Fruit fly (Drosophila melanogaster) whole organism, adult: ENCODE measurements around the gene CG3679.

Experiments
- CG11617 ChIP-seq: fragments of 200-800 bp; sonication (Bioruptor generic); optimal IDR thresholded peaks from 2 replicates; lab custom pipeline; 2017; ENCODE audit warnings: mild to moderate bottlenecking, missing biosample characterization, missing genetic modification reagents, missing genetic modification characterization
- CG12768 ChIP-seq: fragments of 200-800 bp; sonication (Bioruptor generic); optimal IDR thresholded peaks from 2 replicates; lab custom pipeline; 2017; ENCODE audit warnings: missing biosample characterization, missing genetic modification characterization, mild to moderate bottlenecking, moderate library complexity, missing genetic modification reagents
- CG14711 ChIP-seq: fragments of 200-800 bp; sonication (Bioruptor generic); optimal IDR thresholded peaks from 2 replicates; lab custom pipeline; 2018; ENCODE audit warnings: missing biosample characterization, mild to moderate bottlenecking, missing genetic modification characterization, moderate library complexity
- CG1620 ChIP-seq: fragments of 200-800 bp; sonication (Bioruptor generic); optimal IDR thresholded peaks from 2 replicates; lab custom pipeline; 2016; ENCODE audit warnings: missing biosample characterization, missing genetic modification characterization
- CG33017 ChIP-seq: fragments of 200-800 bp; sonication (Bioruptor generic); optimal IDR thresholded peaks from 2 replicates; lab custom pipeline; 2018; ENCODE audit warnings: missing biosample characterization, mild to moderate bottlenecking, missing genetic modification characterization, moderate library complexity
- CG5204 ChIP-seq: fragments of 200-800 bp; sonication (Bioruptor generic); optimal IDR thresholded peaks from 2 replicates; lab custom pipeline; 2016; ENCODE audit warnings: missing biosample characterization, missing genetic modification characterization
- CG7045 ChIP-seq: fragments of 200-800 bp; sonication (Bioruptor generic); optimal IDR thresholded peaks from 2 replicates; lab custom pipeline; 2017; ENCODE audit warnings: missing biosample characterization, mild to moderate bottlenecking, missing genetic modification characterization
- CG7101 ChIP-seq: fragments of 200-800 bp; sonication (Bioruptor generic); optimal IDR thresholded peaks from 2 replicates; lab custom pipeline; 2018; ENCODE audit warnings: missing biosample characterization, mild to moderate bottlenecking, missing genetic modification characterization, moderate library complexity
- Clk ChIP-seq: fragments of 200-800 bp; sonication (Bioruptor generic); optimal IDR thresholded peaks from 2 replicates; lab custom pipeline; 2017; ENCODE audit warnings: missing biosample characterization, missing genetic modification characterization
- Crg-1 ChIP-seq: fragments of 200-800 bp; sonication (Bioruptor generic); optimal IDR thresholded peaks from 2 replicates; lab custom pipeline; 2016; ENCODE audit warnings: missing biosample characterization, missing genetic modification characterization
- Hr96 ChIP-seq: fragments of 200-800 bp; sonication (Bioruptor generic); optimal IDR thresholded peaks from 2 replicates; lab custom pipeline; 2016; ENCODE audit warnings: missing biosample characterization, missing genetic modification characterization
- Mnt ChIP-seq: fragments of 200-800 bp; sonication (Bioruptor generic); optimal IDR thresholded peaks from 2 replicates; lab custom pipeline; 2016; ENCODE audit warnings: missing biosample characterization, mild to moderate bottlenecking, missing genetic modification characterization
- bab1 ChIP-seq: fragments of 200-800 bp; sonication (Bioruptor generic); optimal IDR thresholded peaks from 3 replicates; lab custom pipeline; 2019; ENCODE audit warnings: missing biosample characterization, mild to moderate bottlenecking, missing genetic modification characterization, moderate library complexity
- cic ChIP-seq: fragments of 200-800 bp; sonication (Bioruptor generic); optimal IDR thresholded peaks from 2 replicates; lab custom pipeline; 2017; ENCODE audit warnings: missing biosample characterization, mild to moderate bottlenecking, missing genetic modification characterization, moderate library complexity
- cnc ChIP-seq, 2 experiments: fragments of >200 bp; optimal IDR thresholded peaks; 2 replicates each; lab custom pipeline; 2017
- kay ChIP-seq: fragments of 200-800 bp; sonication (Bioruptor generic); peaks from one replicate; lab custom pipeline; 2016; ENCODE audit warnings: missing biosample characterization, missing genetic modification characterization, borderline replicate concordance
- ovo ChIP-seq: fragments of 200-800 bp; sonication (Bioruptor generic); optimal IDR thresholded peaks from 2 replicates; lab custom pipeline; 2016; ENCODE audit warnings: missing biosample characterization, missing genetic modification characterization
- pad ChIP-seq: fragments of 200-800 bp; sonication (Bioruptor generic); optimal IDR thresholded peaks from 3 replicates; lab custom pipeline; 2017; ENCODE audit warnings: missing biosample characterization, missing genetic modification characterization, mild to moderate bottlenecking, moderate library complexity, missing genetic modification reagents
- tj ChIP-seq: fragments of 200-800 bp; sonication (Bioruptor generic); optimal IDR thresholded peaks from 3 replicates; lab custom pipeline; 2017; ENCODE audit warnings: missing biosample characterization, mild to moderate bottlenecking, missing genetic modification characterization, moderate library complexity
- toe ChIP-seq: fragments of 200-800 bp; sonication (Bioruptor generic); optimal IDR thresholded peaks from 2 replicates; lab custom pipeline; 2016; ENCODE audit warnings: missing biosample characterization, missing genetic modification characterization

CG3679 gene

DNA sequence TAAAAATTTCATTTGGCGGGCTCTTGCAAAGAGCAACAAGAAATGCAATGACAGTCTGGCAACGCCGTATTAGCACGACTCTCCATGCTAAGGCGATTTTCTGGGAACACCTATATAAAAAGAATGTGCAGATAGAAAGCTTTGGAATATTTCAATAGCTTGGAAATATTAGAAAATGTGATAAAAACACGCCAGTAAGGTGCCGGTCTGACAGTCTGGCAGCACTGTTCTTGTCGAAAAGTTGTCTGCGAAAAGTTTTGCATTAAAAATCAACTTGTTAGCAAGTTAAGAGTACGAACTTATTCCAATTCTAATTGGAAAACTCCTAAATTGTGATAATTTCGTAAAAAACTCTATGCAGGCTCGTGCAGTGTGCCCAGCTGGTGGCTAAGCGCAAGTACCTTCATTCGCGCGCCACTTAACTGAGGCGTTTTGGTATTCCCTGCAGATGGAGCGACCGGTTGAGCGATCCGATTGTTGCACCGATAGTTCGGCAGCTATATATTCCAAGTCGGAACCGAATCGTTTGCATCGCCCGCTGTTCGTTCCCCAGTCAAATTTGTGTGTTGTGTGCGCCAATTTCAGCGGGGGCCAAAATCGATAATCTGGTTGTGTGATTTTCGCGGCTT lies 25.7 kb upstream of the CG3679 start, which contains the start of gene eas:
TSS of gene eas (plus strand) at position 451 of the 629 bp plus-strand sequence.
- TF ChIP-seq Mnt (GFP tag; lab: Kevin White, UChicago) (peak; percentile 33), toe (GFP tag; lab: Kevin White, UChicago) (no peak), cnc (optimal IDR thresholded peaks at IDR 0.05; lab: Kevin White, UChicago) (peak in 1 of 2 experiments; percentile 59), Hr96 (GFP tag; lab: Kevin White, UChicago) (no peak), ovo (GFP tag; lab: Kevin White, UChicago) (peak; percentile 28), CG33017 (tag; lab: Kevin White, UChicago) (peak; percentile 6), CG1620 (GFP tag; lab: Kevin White, UChicago) (peak; percentile 30)

DNA sequence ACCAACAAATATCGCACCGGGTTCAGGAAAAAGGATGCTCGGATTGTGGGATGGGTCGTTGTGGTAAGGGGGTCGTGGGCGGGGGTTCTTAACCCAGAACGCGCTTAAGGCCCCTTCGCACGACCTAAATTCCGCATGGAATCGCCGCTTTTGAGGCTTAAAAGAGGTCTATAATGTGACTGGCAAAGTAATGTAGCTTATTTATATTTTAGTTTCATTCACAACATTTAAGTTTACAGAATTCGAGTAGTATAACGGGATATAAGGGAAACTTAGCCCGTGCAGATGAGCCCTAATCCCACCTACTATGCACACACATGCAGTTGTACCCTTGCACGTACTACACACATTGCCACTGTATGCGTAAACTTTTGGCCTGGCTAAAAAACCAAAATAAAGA lies 24.9 kb upstream of the CG3679 start:
- peak; percentile 80 for TF ChIP-seq CG11617 (GFP tag; lab: Kevin White, UChicago)
- peak; percentile 91 for TF ChIP-seq bab1 (GFP tag; lab: Kevin White, UChicago)
- TF ChIP-seq Clk (GFP tag; lab: Kevin White, UChicago) = no peak
- TF ChIP-seq CG7101 (tag; lab: Kevin White, UChicago) = peak; percentile 89
- TF ChIP-seq cic (GFP tag; lab: Kevin White, UChicago) = no peak
- TF ChIP-seq tj = peak; percentile 70
- peak; percentile 81 for TF ChIP-seq Hr96 (GFP tag; lab: Kevin White, UChicago)
- TF ChIP-seq CG5204 (GFP tag; lab: Kevin White, UChicago) = peak; percentile 62
- peak; percentile 66 for TF ChIP-seq toe (GFP tag; lab: Kevin White, UChicago)
- peak; percentile 65 for TF ChIP-seq CG33017 (tag; lab: Kevin White, UChicago)
- peak; percentile 61 for TF ChIP-seq ovo (GFP tag; lab: Kevin White, UChicago)
- no peak for TF ChIP-seq kay (GFP tag; lab: Kevin White, UChicago)
- peak; percentile 58 for TF ChIP-seq pad (GFP tag; lab: Kevin White, UChicago)
- TF ChIP-seq CG1620 (GFP tag; lab: Kevin White, UChicago) = peak; percentile 20
- no peak for TF ChIP-seq cnc (optimal IDR thresholded peaks at IDR 0.05; lab: Kevin White, UChicago)
- peak; percentile 74 for TF ChIP-seq CG14711 (tag; lab: Kevin White, UChicago)
- TF ChIP-seq CG7045 (GFP tag; lab: Kevin White, UChicago) = peak; percentile 81
- peak; percentile 68 for TF ChIP-seq CG12768 (GFP tag; lab: Kevin White, UChicago)
- peak; percentile 20 for TF ChIP-seq Crg-1 (GFP tag; lab: Kevin White, UChicago)
- peak; percentile 40 for TF ChIP-seq Mnt (GFP tag; lab: Kevin White, UChicago)

DNA sequence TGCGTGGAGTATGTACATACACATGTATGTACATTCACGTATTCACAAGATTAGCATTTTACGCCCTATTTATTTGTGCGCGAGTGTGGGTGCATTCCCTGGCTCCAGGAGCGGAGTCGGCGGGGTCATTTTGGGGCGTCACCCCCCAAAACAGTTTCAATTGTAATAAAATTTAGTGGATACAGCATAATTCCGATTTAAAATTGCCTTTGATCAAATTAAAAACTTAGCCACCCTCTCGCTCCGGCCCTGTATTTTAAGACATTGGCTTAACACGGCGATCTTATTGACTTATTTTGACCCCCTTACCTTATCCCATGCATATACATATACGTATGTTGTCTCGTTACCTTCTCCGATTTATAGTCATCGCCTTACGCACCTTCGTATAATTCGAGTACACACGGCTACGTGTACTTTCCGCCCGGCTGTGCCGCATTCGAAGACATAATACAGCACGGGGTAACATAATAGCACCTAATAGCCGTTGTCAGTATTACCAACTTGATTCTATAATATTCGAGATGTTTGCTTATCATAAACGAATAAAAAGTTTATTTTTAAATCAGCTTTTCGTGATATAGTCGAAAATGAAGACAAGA lies 24.2 kb upstream of the CG3679 start:
- TF ChIP-seq Clk (GFP tag; lab: Kevin White, UChicago) = no peak
- peak; percentile 74 for TF ChIP-seq toe (GFP tag; lab: Kevin White, UChicago)
- TF ChIP-seq cic (GFP tag; lab: Kevin White, UChicago) = no peak
- peak; percentile 50 for TF ChIP-seq Crg-1 (GFP tag; lab: Kevin White, UChicago)
- TF ChIP-seq CG1620 (GFP tag; lab: Kevin White, UChicago) = peak; percentile 11
- TF ChIP-seq pad (GFP tag; lab: Kevin White, UChicago) = peak; percentile 58
- TF ChIP-seq tj = no peak
- peak; percentile 45 for TF ChIP-seq kay (GFP tag; lab: Kevin White, UChicago)
- peak; percentile 67 for TF ChIP-seq CG14711 (tag; lab: Kevin White, UChicago)
- peak; percentile 12 for TF ChIP-seq CG5204 (GFP tag; lab: Kevin White, UChicago)
- no peak for TF ChIP-seq CG11617 (GFP tag; lab: Kevin White, UChicago)
- peak; percentile 81 for TF ChIP-seq CG12768 (GFP tag; lab: Kevin White, UChicago)
- no peak for TF ChIP-seq Mnt (GFP tag; lab: Kevin White, UChicago)
- peak; percentile 49 for TF ChIP-seq CG7045 (GFP tag; lab: Kevin White, UChicago)
- no peak for TF ChIP-seq ovo (GFP tag; lab: Kevin White, UChicago)
- peak; percentile 32 for TF ChIP-seq bab1 (GFP tag; lab: Kevin White, UChicago)
- no peak for TF ChIP-seq Hr96 (GFP tag; lab: Kevin White, UChicago)
- TF ChIP-seq cnc (optimal IDR thresholded peaks at IDR 0.05; lab: Kevin White, UChicago) = no peak
- TF ChIP-seq CG33017 (tag; lab: Kevin White, UChicago) = peak; percentile 63
- TF ChIP-seq CG7101 (tag; lab: Kevin White, UChicago) = peak; percentile 83

DNA sequence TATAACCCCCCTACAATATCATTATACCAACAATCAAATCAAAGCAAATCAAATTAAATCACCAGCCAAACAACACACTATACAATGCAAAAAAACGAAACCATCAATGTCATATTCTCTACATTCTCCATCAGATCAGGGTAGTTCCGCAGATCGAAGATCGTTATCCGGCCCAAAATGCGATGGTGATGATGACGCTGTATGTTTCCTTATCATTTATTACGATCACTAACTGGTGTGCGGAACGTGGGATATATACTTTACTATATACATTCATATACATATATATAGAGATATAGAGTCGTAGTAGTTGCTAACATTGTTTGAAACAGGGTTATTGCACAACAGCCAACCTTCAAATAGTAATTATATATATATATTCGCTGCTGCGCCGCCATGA lies 22.4 kb upstream of the CG3679 start:
- TF ChIP-seq bab1 (GFP tag; lab: Kevin White, UChicago) (no peak), kay (GFP tag; lab: Kevin White, UChicago) (peak; percentile 63)

DNA sequence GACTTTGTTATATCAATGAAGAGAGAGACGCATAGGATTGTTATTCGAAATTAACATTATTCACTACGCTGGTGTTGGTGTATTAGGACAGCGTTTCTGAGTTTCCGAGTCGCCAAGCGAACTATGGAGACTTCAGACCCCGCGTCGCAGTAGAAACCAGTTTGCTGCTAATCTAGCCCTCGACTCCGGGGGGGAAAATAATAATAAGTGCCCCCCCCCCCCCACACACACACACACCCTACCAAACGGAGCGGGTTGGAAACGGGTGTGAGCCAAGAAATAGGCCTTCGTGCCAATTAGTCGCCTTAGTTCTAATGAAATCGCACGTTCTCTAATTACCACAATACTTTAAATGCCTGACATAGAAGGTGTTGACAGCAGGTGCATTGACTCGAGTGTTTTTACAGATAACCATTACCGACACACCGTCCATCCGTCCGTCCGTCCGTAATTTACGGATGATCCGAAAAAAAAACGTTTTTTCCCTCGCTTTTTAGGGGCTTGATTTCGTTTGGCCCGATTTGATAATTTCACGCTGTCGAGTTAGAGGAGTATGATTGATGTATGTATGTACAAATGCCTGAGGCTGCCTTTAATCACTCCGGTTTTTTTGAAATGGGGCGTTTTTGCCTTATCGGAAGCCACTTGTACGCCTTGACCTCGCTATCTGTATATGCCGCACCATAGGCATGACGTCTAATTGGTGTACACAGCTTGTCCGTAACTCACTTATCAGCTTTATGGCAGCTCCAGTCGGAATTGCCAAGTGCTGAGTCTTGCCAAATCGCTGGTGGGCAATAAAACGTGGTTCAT lies 21.7 kb upstream of the CG3679 start:
- TF ChIP-seq kay (GFP tag; lab: Kevin White, UChicago) = peak; percentile 7
- no peak for TF ChIP-seq CG11617 (GFP tag; lab: Kevin White, UChicago)
- peak; percentile 61 for TF ChIP-seq Mnt (GFP tag; lab: Kevin White, UChicago)
- TF ChIP-seq ovo (GFP tag; lab: Kevin White, UChicago) = peak; percentile 25
- peak; percentile 34 for TF ChIP-seq tj
